Fruit fly (Drosophila melanogaster): ENCODE data around the gene Fkbp59.

Fkbp59 gene

DNA sequence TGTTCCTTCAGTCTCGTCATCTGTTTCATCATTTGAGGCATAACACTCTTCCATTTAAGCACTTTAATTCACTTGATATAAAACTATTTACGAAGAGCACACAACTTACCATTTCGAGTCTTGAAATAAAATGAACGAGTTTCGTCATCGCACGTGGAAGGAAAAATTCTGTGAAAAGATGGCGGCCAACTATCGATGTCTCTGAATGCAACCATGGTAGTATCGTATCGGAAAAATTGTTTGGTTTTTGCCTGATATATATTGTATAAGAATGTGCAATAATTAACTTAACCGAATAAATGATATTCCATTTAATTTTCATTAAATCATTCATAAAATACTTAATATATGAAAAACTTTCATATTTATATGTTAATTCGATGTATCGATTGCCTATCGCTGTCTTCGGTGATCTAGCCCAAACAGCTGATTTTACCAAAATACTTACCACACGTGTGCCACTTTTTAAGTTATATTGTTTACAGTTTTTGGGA, 7.1 kb downstream of the Fkbp59 start, which contains the start of gene Bka (continued):
- TF ChIP-seq spab (GFP tag; optimal IDR thresholded peaks at IDR 0.05) (no peak), Lpt (GFP tag; optimal IDR thresholded peaks at IDR 0.05) (no peak), Met (GFP tag; optimal IDR thresholded peaks at IDR 0.05) (peak; percentile 57), pdm3 (GFP tag; optimal IDR thresholded peaks at IDR 0.05) (no peak), CG34406 (GFP tag; optimal IDR thresholded peaks at IDR 0.05) (peak; percentile 56), CG32006 (GFP tag; optimal IDR thresholded peaks at IDR 0.05) (no peak), Hr38 (GFP tag; optimal IDR thresholded peaks at IDR 0.05) (no peak), CG15336 (GFP tag; IDR thresholded peaks at IDR 0.05) (peak; percentile 11; the same call in 1 of the 2 replicates), svp (GFP tag) (no peak), CG6808 (GFP tag; optimal IDR thresholded peaks at IDR 0.05) (peak; percentile 18), topi (GFP tag; optimal IDR thresholded peaks at IDR 0.05) (peak; percentile 56)

DNA sequence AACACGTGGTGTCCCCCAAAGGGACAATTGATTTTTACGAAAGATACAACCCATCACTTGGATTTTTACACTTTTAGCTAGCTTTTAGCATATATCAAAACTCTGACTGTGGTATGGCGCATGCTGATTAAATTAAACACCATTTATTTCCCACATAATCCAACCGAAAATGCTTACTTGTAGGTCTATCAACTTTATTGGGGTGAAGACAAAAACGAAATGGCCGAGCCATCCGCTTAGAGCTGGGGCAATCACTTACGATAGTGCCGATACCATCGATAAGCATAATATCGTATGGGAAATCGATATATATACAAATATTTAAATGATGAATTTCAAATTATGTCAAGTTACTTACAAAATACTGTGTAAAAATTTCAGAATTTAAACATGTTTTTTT, 9.5 kb downstream of the Fkbp59 start, which contains the start of gene RpS2:
RpS2 (minus strand) TSS at position 257 of the 400 bp plus-strand sequence.
- TF ChIP-seq CG15336 (GFP tag; IDR thresholded peaks at IDR 0.05): no peak
- peak; percentile 39 for TF ChIP-seq topi (GFP tag; optimal IDR thresholded peaks at IDR 0.05)
- TF ChIP-seq CG4318 (GFP tag; optimal IDR thresholded peaks at IDR 0.05): no peak
- no peak for TF ChIP-seq CG7368 (GFP tag; optimal IDR thresholded peaks at IDR 0.05)
- TF ChIP-seq CG6808 (GFP tag; optimal IDR thresholded peaks at IDR 0.05): peak; percentile 45
- peak; percentile 36 for TF ChIP-seq CG34406 (GFP tag; optimal IDR thresholded peaks at IDR 0.05)
- no peak for TF ChIP-seq CG32006 (GFP tag; optimal IDR thresholded peaks at IDR 0.05)
- TF ChIP-seq CG8319 (GFP tag; optimal IDR thresholded peaks at IDR 0.05): no peak
- peak; percentile 32 to 39 for TF ChIP-seq ss (GFP tag; optimal IDR thresholded peaks at IDR 0.05)
- peak; percentile 22 for TF ChIP-seq fkh (GFP tag; optimal IDR thresholded peaks at IDR 0.05)
- no peak for TF ChIP-seq fd85E (GFP tag; optimal IDR thresholded peaks at IDR 0.05)
- no peak for TF ChIP-seq svp (GFP tag)
- TF ChIP-seq Sox14 (GFP tag; optimal IDR thresholded peaks at IDR 0.05): peak; percentile 70
- TF ChIP-seq Hr4 (GFP tag; optimal IDR thresholded peaks at IDR 0.05): no peak
- TF ChIP-seq Eip78C (GFP tag): peak; percentile 79
- peak; percentile 31 for TF ChIP-seq acj6 (GFP tag; optimal IDR thresholded peaks at IDR 0.05)
- no peak for TF ChIP-seq Lpt (GFP tag; optimal IDR thresholded peaks at IDR 0.05)
- no peak for TF ChIP-seq CG6792 (GFP tag; optimal IDR thresholded peaks at IDR 0.05)
- TF ChIP-seq CG9139 (GFP tag; optimal IDR thresholded peaks at IDR 0.05): no peak
- TF ChIP-seq vri (GFP tag; optimal IDR thresholded peaks at IDR 0.05): peak; percentile 26
- no peak for TF ChIP-seq CG11294 (GFP tag; IDR thresholded peaks at IDR 0.05)
- peak; percentile 58 for TF ChIP-seq Sox102F (GFP tag; optimal IDR thresholded peaks at IDR 0.05)
- no peak for TF ChIP-seq Eip93F (GFP tag; optimal IDR thresholded peaks at IDR 0.05)
- no peak for TF ChIP-seq Ets96B (tag; optimal IDR thresholded peaks at IDR 0.05)
- TF ChIP-seq CG11762 (GFP tag; optimal IDR thresholded peaks at IDR 0.05; ENCODE audit: insufficient read depth): no peak
- no peak for TF ChIP-seq salr (GFP tag; optimal IDR thresholded peaks at IDR 0.05)
- no peak for TF ChIP-seq net (GFP tag; optimal IDR thresholded peaks at IDR 0.05)
- no peak for TF ChIP-seq spab (GFP tag; optimal IDR thresholded peaks at IDR 0.05)
- peak; percentile 1 for TF ChIP-seq CG3032 (tag; optimal IDR thresholded peaks at IDR 0.05)
- no peak for TF ChIP-seq pdm3 (GFP tag; optimal IDR thresholded peaks at IDR 0.05)
- peak; percentile 28 for TF ChIP-seq OdsH (GFP tag; optimal IDR thresholded peaks at IDR 0.05)
- TF ChIP-seq CG6276 (GFP tag; optimal IDR thresholded peaks at IDR 0.05): no peak
- TF ChIP-seq CG11902 (GFP tag; optimal IDR thresholded peaks at IDR 0.05): no peak
- TF ChIP-seq Blimp-1 (GFP tag; optimal IDR thresholded peaks at IDR 0.05): no peak
- no peak for TF ChIP-seq eg (GFP tag; IDR thresholded peaks at IDR 0.05)
- TF ChIP-seq Hr39 (GFP tag; optimal IDR thresholded peaks at IDR 0.05): peak; percentile 30
- no peak for TF ChIP-seq Gug (GFP tag; IDR thresholded peaks at IDR 0.05)
- no peak for TF ChIP-seq CG10669 (GFP tag; optimal IDR thresholded peaks at IDR 0.05)
- TF ChIP-seq Eip75B (GFP tag; optimal IDR thresholded peaks at IDR 0.05): peak; percentile 28
- TF ChIP-seq CG8119 (GFP tag; IDR thresholded peaks at IDR 0.05): no peak; the same call in 2 of the 3 replicates
- peak; percentile 24 for TF ChIP-seq CG31627 (GFP tag; optimal IDR thresholded peaks at IDR 0.05)
- peak; percentile 73 for TF ChIP-seq CG6854 (GFP tag; optimal IDR thresholded peaks at IDR 0.05)
- no peak for TF ChIP-seq CG3919 (GFP tag; optimal IDR thresholded peaks at IDR 0.05)
- no peak for TF ChIP-seq Sox15 (GFP tag; optimal IDR thresholded peaks at IDR 0.05)
- peak; percentile 36 for TF ChIP-seq Smox (GFP tag; optimal IDR thresholded peaks at IDR 0.05)
- peak; percentile 1 for TF ChIP-seq cyc (GFP tag; optimal IDR thresholded peaks at IDR 0.05)
- no peak for TF ChIP-seq CG6163 (GFP tag; IDR thresholded peaks at IDR 0.05)
